Fruit fly (Drosophila melanogaster) whole organism, embryonic: ENCODE results near the gene Hmbs.

ENCODE experiments used
- B-H1 ChIP-seq: fragments of 200-800 bp; sonication (Bioruptor generic); IDR thresholded peaks from 3 replicates; pipeline ENCODE4 v1.3.6; 2022; ENCODE audit warnings: missing biosample characterization, missing genetic modification characterization
- CG10209 ChIP-seq: fragments of 200-800 bp; sonication (Bioruptor generic); optimal IDR thresholded peaks from 3 replicates; lab custom pipeline; 2017; ENCODE audit warnings: missing biosample characterization, mild to moderate bottlenecking, missing genetic modification characterization, missing genetic modification reagents
- CG11504 ChIP-seq: fragments of 200-800 bp; sonication (Bioruptor generic); optimal IDR thresholded peaks from 3 replicates; lab custom pipeline; 2019; ENCODE audit warnings: missing biosample characterization, mild to moderate bottlenecking, missing genetic modification characterization, moderate library complexity
- CG12236 ChIP-seq: fragments of 200-800 bp; sonication (Bioruptor generic); optimal IDR thresholded peaks from 2 replicates; lab custom pipeline; 2016; ENCODE audit warnings: missing biosample characterization, missing genetic modification characterization
- CG14441 ChIP-seq: fragments of 200-800 bp; sonication (Bioruptor generic); IDR thresholded peaks from 2 replicates; pipeline ENCODE4 v1.3.6; 2022; ENCODE audit warnings: missing biosample characterization, missing genetic modification characterization
- CG14860 ChIP-seq: fragments of 200-800 bp; sonication (Bioruptor generic); IDR thresholded peaks from 3 replicates; pipeline ENCODE4 v1.3.6; 2022; ENCODE audit warnings: missing biosample characterization, missing genetic modification characterization; ENCODE audit not compliant: partially characterized antibody
- CG1529 ChIP-seq: fragments of 200-800 bp; sonication (Bioruptor generic); optimal IDR thresholded peaks from 3 replicates; lab custom pipeline; 2018; ENCODE audit warnings: missing biosample characterization, missing genetic modification characterization
- CG15479 ChIP-seq: fragments of 200-800 bp; sonication (Bioruptor generic); optimal IDR thresholded peaks from 3 replicates; lab custom pipeline; 2019; ENCODE audit warnings: missing biosample characterization, mild to moderate bottlenecking, missing genetic modification characterization, moderate library complexity
- CG16779 ChIP-seq: fragments of 200-800 bp; sonication (Bioruptor generic); IDR thresholded peaks from 2 replicates; pipeline ENCODE4 v1.3.6; 2022; ENCODE audit warnings: missing biosample characterization, missing genetic modification characterization
- CG18476 ChIP-seq: fragments of 200-800 bp; sonication (Bioruptor generic); optimal IDR thresholded peaks from 2 replicates; lab custom pipeline; 2016; ENCODE audit warnings: missing biosample characterization, mild to moderate bottlenecking, missing genetic modification characterization
- CG2678 ChIP-seq: fragments of 200-800 bp; sonication (Bioruptor generic); optimal IDR thresholded peaks from 3 replicates; lab custom pipeline; 2019; ENCODE audit warnings: missing biosample characterization, mild to moderate bottlenecking, missing genetic modification characterization, moderate library complexity
- CG3281 ChIP-seq: fragments of 200-800 bp; sonication (Bioruptor generic); optimal IDR thresholded peaks from 3 replicates; lab custom pipeline; 2017; ENCODE audit warnings: missing biosample characterization, mild to moderate bottlenecking, missing genetic modification characterization
- CG4360 ChIP-seq: fragments of 200-800 bp; sonication (Bioruptor generic); IDR thresholded peaks from 2 replicates; pipeline ENCODE4 v1.3.6; 2022; ENCODE audit warnings: missing biosample characterization, missing genetic modification characterization
- CG4820 ChIP-seq: fragments of 200-800 bp; sonication (Bioruptor generic); optimal IDR thresholded peaks from 3 replicates; lab custom pipeline; 2016; ENCODE audit warnings: missing biosample characterization, missing genetic modification characterization
- CG6813 ChIP-seq: fragments of 200-800 bp; sonication (Bioruptor generic); optimal IDR thresholded peaks from 2 replicates; lab custom pipeline; 2017; ENCODE audit warnings: missing biosample characterization, missing genetic modification characterization, mild to moderate bottlenecking, moderate library complexity, missing genetic modification reagents
- CG6854 ChIP-seq: fragments of 200-800 bp; sonication (Bioruptor generic); optimal IDR thresholded peaks from 3 replicates; lab custom pipeline; 2017; ENCODE audit warnings: missing biosample characterization, mild to moderate bottlenecking, missing genetic modification characterization
- CG8281 ChIP-seq: fragments of 200-800 bp; sonication (Bioruptor generic); optimal IDR thresholded peaks from 2 replicates; lab custom pipeline; 2018; ENCODE audit warnings: missing biosample characterization, mild to moderate bottlenecking, missing genetic modification characterization, moderate library complexity
- CG8478 ChIP-seq: fragments of >200 bp; optimal IDR thresholded peaks from 2 replicates; lab custom pipeline; 2018
- CG8765 ChIP-seq: fragments of 200-800 bp; sonication (Bioruptor generic); IDR thresholded peaks from 2 replicates; pipeline ENCODE4 v1.3.6; 2022; ENCODE audit warnings: missing biosample characterization, missing genetic modification characterization
- CHES-1-like ChIP-seq: fragments of 200-800 bp; sonication (Bioruptor generic); optimal IDR thresholded peaks from 2 replicates; lab custom pipeline; 2016; ENCODE audit warnings: missing biosample characterization, missing genetic modification characterization
- Dip2 ChIP-seq: fragments of 200-800 bp; sonication (Bioruptor generic); IDR thresholded peaks from 2 replicates; pipeline ENCODE4 v1.3.6; 2022; ENCODE audit warnings: missing biosample characterization, missing genetic modification characterization
- Hr39 ChIP-seq: fragments of >200 bp; optimal IDR thresholded peaks from 2 replicates; lab custom pipeline; 2017
- Hr51 ChIP-seq, 2 experiments: fragments of 200-800 bp; sonication (Bioruptor generic); optimal IDR thresholded peaks; 2 replicates in 1 of 2; 3 replicates in 1 of 2; lab custom pipeline; 2016 to 2018; ENCODE audit warnings: missing biosample characterization in 2 of 2, missing genetic modification characterization in 2 of 2, mild to moderate bottlenecking in 1 of 2, moderate library complexity in 1 of 2
- Hsf ChIP-seq: fragments of 200-800 bp; sonication (Bioruptor generic); optimal IDR thresholded peaks from 3 replicates; lab custom pipeline; 2016; ENCODE audit warnings: missing biosample characterization, missing genetic modification characterization
- Med ChIP-seq: fragments of 200-800 bp; sonication (Bioruptor generic); peaks from one replicate; lab custom pipeline; 2016; ENCODE audit warnings: missing biosample characterization, missing genetic modification characterization, mild to moderate bottlenecking, inconsistent platforms, moderate library complexity
- Nf-YA ChIP-seq: fragments of 200-800 bp; sonication (Bioruptor generic); IDR thresholded peaks from 2 replicates; pipeline ENCODE4 v1.3.6; 2022; ENCODE audit warnings: missing biosample characterization, missing genetic modification characterization
- Six4 ChIP-seq: fragments of 200-800 bp; sonication (Bioruptor generic); optimal IDR thresholded peaks from 2 replicates; lab custom pipeline; 2016; ENCODE audit warnings: missing biosample characterization, missing genetic modification characterization
- Spps ChIP-seq: fragments of 200-800 bp; sonication (Bioruptor generic); optimal IDR thresholded peaks from 2 replicates; lab custom pipeline; 2018; ENCODE audit warnings: missing biosample characterization, mild to moderate bottlenecking, missing genetic modification characterization
- TFAM ChIP-seq: fragments of 200-800 bp; sonication (Bioruptor generic); optimal IDR thresholded peaks from 2 replicates; lab custom pipeline; 2017; ENCODE audit warnings: missing biosample characterization, missing genetic modification characterization, inconsistent platforms
- YL-1 ChIP-seq: fragments of 200-800 bp; sonication (Bioruptor generic); optimal IDR thresholded peaks from 3 replicates; lab custom pipeline; 2017; ENCODE audit warnings: missing biosample characterization, mild to moderate bottlenecking, missing genetic modification characterization
- ase ChIP-seq: fragments of 200-800 bp; sonication (Bioruptor generic); IDR thresholded peaks from 3 replicates; pipeline ENCODE4 v1.3.6; 2022; ENCODE audit warnings: missing biosample characterization, missing genetic modification characterization
- ash1 ChIP-seq: fragments of 200-800 bp; sonication (Bioruptor generic); optimal IDR thresholded peaks from 2 replicates; lab custom pipeline; 2018; ENCODE audit warnings: missing biosample characterization, mild to moderate bottlenecking, missing genetic modification characterization
- az2 ChIP-seq: fragments of 200-800 bp; sonication (Bioruptor generic); optimal IDR thresholded peaks from 3 replicates; lab custom pipeline; 2016; ENCODE audit warnings: missing biosample characterization, missing genetic modification characterization
- fd102C ChIP-seq: fragments of 200-800 bp; sonication (Bioruptor generic); optimal IDR thresholded peaks from 2 replicates; lab custom pipeline; 2018; ENCODE audit warnings: missing biosample characterization, mild to moderate bottlenecking, missing genetic modification characterization, moderate library complexity
- fru ChIP-seq: fragments of >200 bp; optimal IDR thresholded peaks from 2 replicates; lab custom pipeline; 2017
- gro ChIP-seq: fragments of 200-800 bp; sonication (Bioruptor generic); optimal IDR thresholded peaks from 2 replicates; lab custom pipeline; 2016; ENCODE audit warnings: missing biosample characterization, missing genetic modification characterization
- gsb ChIP-seq: fragments of 200-800 bp; sonication (Bioruptor generic); IDR thresholded peaks from 2 replicates; pipeline ENCODE4 v1.3.6; 2022; ENCODE audit warnings: missing biosample characterization, missing genetic modification characterization
- gt ChIP-seq: fragments of 200-800 bp; sonication (Bioruptor generic); IDR thresholded peaks from 2 replicates; pipeline ENCODE4 v1.3.6; 2022; ENCODE audit warnings: missing biosample characterization, missing genetic modification characterization
- kah ChIP-seq: fragments of 200-800 bp; sonication (Bioruptor generic); optimal IDR thresholded peaks from 2 replicates; lab custom pipeline; 2018; ENCODE audit warnings: missing biosample characterization, mild to moderate bottlenecking, missing genetic modification characterization
- lilli ChIP-seq: fragments of 200-800 bp; sonication (Bioruptor generic); optimal IDR thresholded peaks from 3 replicates; lab custom pipeline; 2016; ENCODE audit warnings: missing biosample characterization, missing genetic modification characterization
- lov ChIP-seq, 2 experiments: fragments of 200-800 bp in 1 of 2; fragments of >200 bp in 1 of 2; sonication (Bioruptor generic) in 1 of 2; IDR thresholded peaks in 1 of 2; optimal IDR thresholded peaks in 1 of 2; 2 replicates in 1 of 2; 3 replicates in 1 of 2; pipeline versions ENCODE4 v1.3.6 to Lab custom; 2017 to 2022; ENCODE audit warnings: missing biosample characterization in 1 of 2, missing genetic modification characterization in 1 of 2
- pan ChIP-seq, 4 experiments: fragments of >200 bp in 3 of 4; fragments of 200-800 bp in 1 of 4; sonication (Bioruptor generic) in 1 of 4; optimal IDR thresholded peaks in 3 of 4; IDR thresholded peaks in 1 of 4; 2 replicates each; pipeline versions ENCODE4 v1.3.6 to Lab custom; 2017 to 2022; ENCODE audit warnings: missing biosample characterization in 2 of 4, missing genetic modification characterization in 2 of 4, mixed read lengths in 1 of 4
- pb ChIP-seq: fragments of 200-800 bp; sonication (Bioruptor generic); optimal IDR thresholded peaks from 3 replicates; lab custom pipeline; 2016; ENCODE audit warnings: missing biosample characterization, missing genetic modification characterization
- pita ChIP-seq: fragments of 200-800 bp; sonication (Bioruptor generic); optimal IDR thresholded peaks from 2 replicates; lab custom pipeline; 2017; ENCODE audit warnings: missing biosample characterization, mild to moderate bottlenecking, missing genetic modification characterization
- ranshi ChIP-seq: fragments of 200-800 bp; sonication (Bioruptor generic); IDR thresholded peaks from 2 replicates; pipeline ENCODE4 v1.3.6; 2022; ENCODE audit warnings: missing biosample characterization, missing genetic modification characterization
- repo ChIP-seq: fragments of 200-800 bp; sonication (Bioruptor generic); optimal IDR thresholded peaks from 2 replicates; lab custom pipeline; 2016; ENCODE audit warnings: missing biosample characterization, missing genetic modification characterization
- row ChIP-seq: fragments of 200-800 bp; sonication (Bioruptor generic); IDR thresholded peaks from 3 replicates; pipeline ENCODE4 v1.3.6; 2022; ENCODE audit warnings: missing biosample characterization, missing genetic modification characterization
- stwl ChIP-seq: fragments of 200-800 bp; sonication (Bioruptor generic); optimal IDR thresholded peaks from 3 replicates; lab custom pipeline; 2018; ENCODE audit warnings: missing biosample characterization, mild to moderate bottlenecking, missing genetic modification characterization, moderate library complexity
- toy ChIP-seq: fragments of 200-800 bp; sonication (Bioruptor generic); IDR thresholded peaks from 2 replicates; pipeline ENCODE4 v1.3.6; 2022; ENCODE audit warnings: missing biosample characterization, missing genetic modification characterization
- trh ChIP-seq: fragments of 200-800 bp; sonication (Bioruptor generic); optimal IDR thresholded peaks from 2 replicates; lab custom pipeline; 2016; ENCODE audit warnings: missing biosample characterization, missing genetic modification characterization

Hmbs gene

DNA sequence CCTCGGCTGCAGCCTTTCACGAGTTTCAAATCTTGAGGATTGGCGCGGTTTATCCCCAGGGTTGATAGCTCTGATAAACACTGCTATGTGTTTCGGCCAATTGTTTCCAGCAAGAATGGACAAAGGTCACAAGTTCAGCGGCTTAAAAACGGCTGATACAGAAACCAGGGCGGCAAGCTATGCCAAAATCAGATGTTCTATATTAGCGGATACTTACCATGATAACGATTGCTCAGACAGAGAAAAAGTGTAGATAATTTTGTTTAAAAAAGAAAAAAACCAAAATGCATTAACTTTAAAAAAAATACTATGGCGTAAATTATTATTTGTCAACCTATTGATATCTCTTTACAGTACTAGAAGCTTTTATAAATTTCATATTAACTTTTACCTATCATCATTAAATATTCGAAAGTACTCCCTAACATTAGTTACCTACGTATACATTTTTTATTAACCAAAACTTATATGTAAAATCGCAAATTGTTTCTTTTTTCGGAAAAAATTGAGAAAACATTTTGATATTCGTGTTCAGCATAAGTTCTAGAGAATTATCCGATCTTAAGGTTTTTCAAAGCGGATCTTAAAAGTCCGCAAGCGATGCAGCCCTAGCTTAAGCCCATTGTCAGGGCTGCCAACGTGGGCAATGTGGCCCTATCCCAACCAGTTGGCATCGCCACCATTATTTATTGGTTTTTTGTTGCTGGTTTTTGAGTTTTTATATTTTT lies 21.5 kb upstream of the Hmbs start, which contains the start of the genes sturkopf and Herc4:
sturkopf (minus strand) TSS at position 339 of the 728 bp plus-strand sequence.
Herc4 (plus strand) TSS at position 658 of the 728 bp plus-strand sequence.
- peak; percentile 66 for TF ChIP-seq CG10209 (GFP tag; lab: Kevin White, UChicago)
- no peak for TF ChIP-seq pan (optimal IDR thresholded peaks at IDR 0.05; lab: Kevin White, UChicago)
- peak in 1 of 2 experiments; percentile 53 for TF ChIP-seq pan (GFP tag; optimal IDR thresholded peaks at IDR 0.05 in 1 of 2, IDR thresholded peaks at IDR 0.05 in 1 of 2)
- TF ChIP-seq lilli, result peak; percentile 80
- TF ChIP-seq CG14860 (GFP tag; lab: Robert Waterston, UW), result no peak
- TF ChIP-seq gt (GFP tag; lab: Robert Waterston, UW), result no peak
- peak; percentile 92 for TF ChIP-seq Med (GFP tag; lab: Kevin White, UChicago)
- no peak for TF ChIP-seq CG12236 (GFP tag; lab: Kevin White, UChicago)
- TF ChIP-seq pb (GFP tag; lab: Kevin White, UChicago), result peak; percentile 27
- no peak for TF ChIP-seq CG8281 (tag; lab: Kevin White, UChicago)
- TF ChIP-seq row (GFP tag; lab: Robert Waterston, UW), result peak; percentile 88
- TF ChIP-seq YL-1 (GFP tag; lab: Kevin White, UChicago), result peak; percentile 55
- peak; percentile 83 for TF ChIP-seq Hsf (GFP tag; lab: Kevin White, UChicago)
- no peak for TF ChIP-seq pita (GFP tag; lab: Kevin White, UChicago)
- TF ChIP-seq CG3281 (GFP tag; lab: Kevin White, UChicago), result peak; percentile 68
- TF ChIP-seq ase (GFP tag; lab: Robert Waterston, UW), result peak; percentile 60; the same call in 2 of the 3 replicates
- no peak for TF ChIP-seq CG15479 (GFP tag; lab: Kevin White, UChicago)
- TF ChIP-seq stwl (tag; lab: Kevin White, UChicago), result peak; percentile 65
- TF ChIP-seq lov (optimal IDR thresholded peaks at IDR 0.05; lab: Kevin White, UChicago), result no peak
- no peak for TF ChIP-seq lov (GFP tag; IDR thresholded peaks at IDR 0.05; lab: Robert Waterston, UW)
- TF ChIP-seq CG6813 (GFP tag; lab: Kevin White, UChicago), result no peak
- no peak for TF ChIP-seq CG4360 (GFP tag; lab: Robert Waterston, UW)
- peak; percentile 18; the same call in 1 of the 2 replicates for TF ChIP-seq toy
- TF ChIP-seq Nf-YA (GFP tag; lab: Robert Waterston, UW), result no peak
- TF ChIP-seq CHES-1-like (GFP tag; lab: Kevin White, UChicago), result peak; percentile 74
- TF ChIP-seq Hr39 (lab: Kevin White, UChicago), result no peak
- no peak for TF ChIP-seq kah (GFP tag; lab: Kevin White, UChicago)
- no peak for TF ChIP-seq TFAM
- peak; percentile 39; the same call in 1 of the 2 replicates for TF ChIP-seq gsb
- peak; percentile 50 for TF ChIP-seq CG14441
- no peak for TF ChIP-seq CG8478 (lab: Kevin White, UChicago)
- peak; percentile 84 for TF ChIP-seq CG2678
- no peak for TF ChIP-seq CG11504 (tag; lab: Kevin White, UChicago)
- TF ChIP-seq CG1529 (GFP tag; lab: Kevin White, UChicago), result peak; percentile 25
- TF ChIP-seq Hr51 (GFP tag; optimal IDR thresholded peaks at IDR 0.05; lab: Kevin White, UChicago), result peak; percentile 51 to 71
- no peak for TF ChIP-seq fru (lab: Kevin White, UChicago)
- peak; percentile 16; the same call in 1 of the 3 replicates for TF ChIP-seq B-H1 (GFP tag; lab: Robert Waterston, UW)
- TF ChIP-seq Spps (tag; lab: Kevin White, UChicago), result no peak
- TF ChIP-seq fd102C (GFP tag; lab: Kevin White, UChicago), result no peak
- no peak for TF ChIP-seq Dip2 (GFP tag; lab: Robert Waterston, UW)
- TF ChIP-seq CG4820 (GFP tag; lab: Kevin White, UChicago), result peak; percentile 42
- peak; percentile 72 for TF ChIP-seq gro (GFP tag; lab: Kevin White, UChicago)
- peak; percentile 43 for TF ChIP-seq CG18476
- no peak for TF ChIP-seq repo (GFP tag; lab: Kevin White, UChicago)
- TF ChIP-seq Six4 (GFP tag; lab: Kevin White, UChicago), result peak; percentile 8
- TF ChIP-seq ranshi (GFP tag; lab: Robert Waterston, UW), result peak; percentile 43
- no peak; the same call in 1 of the 2 replicates for TF ChIP-seq CG8765 (GFP tag; lab: Robert Waterston, UW)
- TF ChIP-seq az2 (GFP tag; lab: Kevin White, UChicago), result peak; percentile 76
- TF ChIP-seq ash1 (GFP tag; lab: Kevin White, UChicago), result no peak
- TF ChIP-seq CG6854 (GFP tag; lab: Kevin White, UChicago), result no peak
- peak; percentile 48 for TF ChIP-seq trh (GFP tag; lab: Kevin White, UChicago)
- no peak for TF ChIP-seq CG16779
